Fruit fly (Drosophila melanogaster) whole organism, embryonic: ENCODE data around the gene Ptp36E.
A peak's percentile ranks its signal among the peaks of the same experiment; 100 is the strongest.

Experiments
- CG10543 ChIP-seq: fragments of 200-800 bp; sonication (Bioruptor generic); optimal IDR thresholded peaks from 3 replicates; lab custom pipeline; 2017; ENCODE audit warnings: missing biosample characterization, mild to moderate bottlenecking, missing genetic modification characterization, moderate library complexity
- CG11723 ChIP-seq: fragments of 200-800 bp; sonication (Bioruptor generic); optimal IDR thresholded peaks from 2 replicates; lab custom pipeline; 2017; ENCODE audit warnings: missing biosample characterization, mild to moderate bottlenecking, missing genetic modification characterization
- CG12155 ChIP-seq: fragments of 200-800 bp; sonication (Bioruptor generic); optimal IDR thresholded peaks from 3 replicates; lab custom pipeline; 2016; ENCODE audit warnings: missing biosample characterization, missing genetic modification characterization
- CG1233 ChIP-seq: fragments of 200-800 bp; sonication (Bioruptor generic); optimal IDR thresholded peaks from 4 replicates; lab custom pipeline; 2018; ENCODE audit warnings: missing biosample characterization, mild to moderate bottlenecking, missing genetic modification characterization
- CG16813 ChIP-seq: fragments of 200-800 bp; sonication (Bioruptor generic); IDR thresholded peaks from 3 replicates; pipeline ENCODE4 v1.3.6; 2022; ENCODE audit warnings: missing biosample characterization, missing genetic modification characterization; ENCODE audit not compliant: partially characterized antibody
- CG18262 ChIP-seq: fragments of 200-800 bp; optimal IDR thresholded peaks from 3 replicates; lab custom pipeline; 2019; ENCODE audit warnings: missing biosample characterization, mild to moderate bottlenecking, missing genetic modification characterization, moderate library complexity
- CG18619 ChIP-seq: fragments of 200-800 bp; sonication (Bioruptor generic); optimal IDR thresholded peaks from 3 replicates; lab custom pipeline; 2017; ENCODE audit warnings: missing biosample characterization, mild to moderate bottlenecking, missing genetic modification characterization
- CG5953 ChIP-seq: fragments of 200-800 bp; sonication (Bioruptor generic); IDR thresholded peaks from 2 replicates; pipeline ENCODE4 v1.3.6; 2022; ENCODE audit warnings: missing biosample characterization, missing genetic modification characterization
- CG6654 ChIP-seq: fragments of 200-800 bp; sonication (Bioruptor generic); optimal IDR thresholded peaks from 2 replicates; lab custom pipeline; 2017; ENCODE audit warnings: missing biosample characterization, mild to moderate bottlenecking, missing genetic modification characterization
- CG8281 ChIP-seq: fragments of 200-800 bp; sonication (Bioruptor generic); optimal IDR thresholded peaks from 2 replicates; lab custom pipeline; 2018; ENCODE audit warnings: missing biosample characterization, mild to moderate bottlenecking, missing genetic modification characterization, moderate library complexity
- CG9817 ChIP-seq: fragments of 200-800 bp; sonication (Bioruptor generic); optimal IDR thresholded peaks from 2 replicates; lab custom pipeline; 2018; ENCODE audit warnings: missing biosample characterization, mild to moderate bottlenecking, missing genetic modification characterization, moderate library complexity
- CG9876 ChIP-seq: fragments of 200-800 bp; sonication (Bioruptor generic); optimal IDR thresholded peaks from 2 replicates; lab custom pipeline; 2016; ENCODE audit warnings: missing biosample characterization, missing genetic modification characterization
- Camta ChIP-seq: fragments of 200-800 bp; sonication (Bioruptor generic); optimal IDR thresholded peaks from 2 replicates; lab custom pipeline; 2016; ENCODE audit warnings: missing biosample characterization, missing genetic modification characterization
- D19A ChIP-seq: fragments of 200-800 bp; optimal IDR thresholded peaks from 3 replicates; lab custom pipeline; 2019; ENCODE audit warnings: missing biosample characterization, mild to moderate bottlenecking, missing genetic modification characterization, moderate library complexity
- Dad ChIP-seq: fragments of 200-800 bp; sonication (Bioruptor generic); optimal IDR thresholded peaks from 3 replicates; lab custom pipeline; 2016; ENCODE audit warnings: missing biosample characterization, missing genetic modification characterization
- Doc2 ChIP-seq: fragments of 200-800 bp; sonication (Bioruptor generic); IDR thresholded peaks from 2 replicates; pipeline ENCODE4 v1.3.6; 2022; ENCODE audit warnings: missing biosample characterization, missing genetic modification characterization
- E2f2 ChIP-seq: fragments of 200-800 bp; sonication (Bioruptor generic); IDR thresholded peaks from 2 replicates; pipeline ENCODE4 v1.3.6; 2022; ENCODE audit warnings: missing biosample characterization, missing genetic modification characterization
- Gug ChIP-seq: fragments of 200-800 bp; sonication (Bioruptor generic); IDR thresholded peaks from 4 replicates; pipeline ENCODE4 v1.3.6; 2022; ENCODE audit warnings: missing biosample characterization, missing genetic modification characterization
- Kr ChIP-seq: fragments of 200-800 bp; sonication (Bioruptor generic); optimal IDR thresholded peaks from 2 replicates; lab custom pipeline; 2017; ENCODE audit warnings: missing biosample characterization, mild to moderate bottlenecking, missing genetic modification characterization
- Mrtf ChIP-seq: fragments of 200-800 bp; sonication (Bioruptor generic); IDR thresholded peaks from 3 replicates; pipeline ENCODE4 v1.3.6; 2022; ENCODE audit warnings: missing biosample characterization, missing genetic modification characterization
- NC2β ChIP-seq: fragments of 200-800 bp; sonication (Bioruptor generic); optimal IDR thresholded peaks from 2 replicates; lab custom pipeline; 2016; ENCODE audit warnings: missing biosample characterization, missing genetic modification characterization
- NK7.1 ChIP-seq: fragments of 200-800 bp; sonication (Bioruptor generic); optimal IDR thresholded peaks from 3 replicates; lab custom pipeline; 2016; ENCODE audit warnings: missing biosample characterization, missing genetic modification characterization
- Scr ChIP-seq: fragments of 200-800 bp; sonication (Bioruptor generic); IDR thresholded peaks from 2 replicates; pipeline ENCODE4 v1.3.6; 2022; ENCODE audit warnings: missing biosample characterization, missing genetic modification characterization; ENCODE audit not compliant: partially characterized antibody
- Vsx1 ChIP-seq: fragments of 200-800 bp; sonication (Bioruptor generic); optimal IDR thresholded peaks from 2 replicates; lab custom pipeline; 2017; ENCODE audit warnings: missing biosample characterization, mild to moderate bottlenecking, missing genetic modification characterization, missing genetic modification reagents
- cas ChIP-seq: fragments of 200-800 bp; sonication (Bioruptor generic); IDR thresholded peaks from 2 replicates; pipeline ENCODE4 v1.3.6; 2022; ENCODE audit warnings: missing biosample characterization, missing genetic modification characterization
- caup ChIP-seq: fragments of 200-800 bp; sonication (Bioruptor generic); optimal IDR thresholded peaks from 3 replicates; lab custom pipeline; 2017; ENCODE audit warnings: missing biosample characterization, mild to moderate bottlenecking, missing genetic modification characterization, moderate library complexity; ENCODE audit not compliant: severe bottlenecking
- chm ChIP-seq: fragments of 200-800 bp; sonication (Bioruptor generic); IDR thresholded peaks from 2 replicates; pipeline ENCODE4 v1.3.6; 2022; ENCODE audit warnings: missing biosample characterization, missing genetic modification characterization
- corto ChIP-seq: fragments of 200-800 bp; sonication (Bioruptor generic); optimal IDR thresholded peaks from 2 replicates; lab custom pipeline; 2016; ENCODE audit warnings: missing biosample characterization, mild to moderate bottlenecking, missing genetic modification characterization, moderate library complexity
- emc ChIP-seq: fragments of 200-800 bp; sonication (Bioruptor generic); optimal IDR thresholded peaks from 2 replicates; lab custom pipeline; 2016; ENCODE audit warnings: missing biosample characterization, missing genetic modification characterization
- ems ChIP-seq: fragments of 200-800 bp; sonication (Bioruptor generic); optimal IDR thresholded peaks from 3 replicates; lab custom pipeline; 2016; ENCODE audit warnings: missing biosample characterization, missing genetic modification characterization
- exex ChIP-seq: fragments of 200-800 bp; sonication (Bioruptor generic); optimal IDR thresholded peaks from 4 replicates; lab custom pipeline; 2018; ENCODE audit warnings: missing biosample characterization, mild to moderate bottlenecking, missing genetic modification characterization, moderate library complexity
- ftz-f1 ChIP-seq: fragments of 200-800 bp; sonication (Bioruptor generic); optimal IDR thresholded peaks from 2 replicates; lab custom pipeline; 2016; ENCODE audit warnings: missing biosample characterization, missing genetic modification characterization
- gsb-n ChIP-seq: fragments of 200-800 bp; sonication (Bioruptor generic); optimal IDR thresholded peaks from 3 replicates; lab custom pipeline; 2018; ENCODE audit warnings: missing biosample characterization, mild to moderate bottlenecking, missing genetic modification characterization
- h ChIP-seq: fragments of >200 bp; optimal IDR thresholded peaks from 2 replicates; lab custom pipeline; 2017
- insv ChIP-seq, 2 experiments: fragments of 200-800 bp; sonication (Bioruptor generic); optimal IDR thresholded peaks; 3 replicates each; lab custom pipeline; 2016 to 2018; ENCODE audit warnings: missing biosample characterization in 2 of 2, missing genetic modification characterization in 2 of 2
- mirr ChIP-seq: fragments of 200-800 bp; sonication (Bioruptor generic); optimal IDR thresholded peaks from 3 replicates; lab custom pipeline; 2018; ENCODE audit warnings: missing biosample characterization, mild to moderate bottlenecking, missing genetic modification characterization
- mld ChIP-seq: fragments of 200-800 bp; sonication (Bioruptor generic); IDR thresholded peaks from 3 replicates; pipeline ENCODE4 v1.3.6; 2022; ENCODE audit warnings: missing biosample characterization, missing genetic modification characterization; ENCODE audit not compliant: partially characterized antibody
- nmo ChIP-seq: fragments of 200-800 bp; sonication (Bioruptor generic); optimal IDR thresholded peaks from 2 replicates; lab custom pipeline; 2018; ENCODE audit warnings: missing biosample characterization, mild to moderate bottlenecking, missing genetic modification characterization, moderate library complexity
- odd ChIP-seq: fragments of 200-800 bp; sonication (Bioruptor generic); optimal IDR thresholded peaks from 2 replicates; lab custom pipeline; 2017; ENCODE audit warnings: missing biosample characterization, mild to moderate bottlenecking, missing genetic modification characterization
- pros ChIP-seq: fragments of 200-800 bp; sonication (Bioruptor generic); optimal IDR thresholded peaks from 3 replicates; lab custom pipeline; 2019; ENCODE audit warnings: missing biosample characterization, mild to moderate bottlenecking, missing genetic modification characterization, moderate library complexity
- pum ChIP-seq: fragments of 200-800 bp; sonication (Bioruptor generic); optimal IDR thresholded peaks from 2 replicates; lab custom pipeline; 2016; ENCODE audit warnings: missing biosample characterization, missing genetic modification characterization
- run ChIP-seq: fragments of 200-800 bp; sonication (Bioruptor generic); optimal IDR thresholded peaks from 3 replicates; lab custom pipeline; 2018; ENCODE audit warnings: missing biosample characterization, mild to moderate bottlenecking, missing genetic modification characterization
- sc ChIP-seq, 3 experiments: fragments of >200 bp in 2 of 3; fragments of 200-800 bp in 1 of 3; sonication (Bioruptor generic) in 1 of 3; optimal IDR thresholded peaks; 2 replicates in 2 of 3; 3 replicates in 1 of 3; lab custom pipeline; 2017; ENCODE audit warnings: mild to moderate bottlenecking in 1 of 3, missing biosample characterization in 1 of 3, missing genetic modification characterization in 1 of 3, missing genetic modification reagents in 1 of 3
- tgo ChIP-seq: fragments of 200-800 bp; sonication (Bioruptor generic); IDR thresholded peaks from 3 replicates; pipeline ENCODE4 v1.3.6; 2022; ENCODE audit warnings: missing biosample characterization, missing genetic modification characterization
- tll ChIP-seq, 2 experiments: fragments of 200-800 bp in 1 of 2; fragments of >200 bp in 1 of 2; sonication (Bioruptor generic) in 1 of 2; optimal IDR thresholded peaks; 2 replicates each; lab custom pipeline; 2017 to 2019; ENCODE audit warnings: missing biosample characterization in 2 of 2, missing genetic modification characterization in 2 of 2, mild to moderate bottlenecking in 1 of 2, moderate library complexity in 1 of 2
- ttk ChIP-seq: fragments of 200-800 bp; sonication (Bioruptor generic); IDR thresholded peaks from 2 replicates; pipeline ENCODE4 v2.1.2; 2022; ENCODE audit warnings: missing biosample characterization, missing genetic modification characterization
- twi ChIP-seq: fragments of 200-800 bp; optimal IDR thresholded peaks from 2 replicates; lab custom pipeline; 2019; ENCODE audit warnings: missing biosample characterization, mild to moderate bottlenecking, missing genetic modification characterization, moderate library complexity
- zen2 ChIP-seq: fragments of 200-800 bp; sonication (Bioruptor generic); IDR thresholded peaks from 3 replicates; pipeline ENCODE4 v1.3.6; 2022; ENCODE audit warnings: missing biosample characterization, missing genetic modification characterization; ENCODE audit not compliant: partially characterized antibody

Gene Ptp36E

DNA sequence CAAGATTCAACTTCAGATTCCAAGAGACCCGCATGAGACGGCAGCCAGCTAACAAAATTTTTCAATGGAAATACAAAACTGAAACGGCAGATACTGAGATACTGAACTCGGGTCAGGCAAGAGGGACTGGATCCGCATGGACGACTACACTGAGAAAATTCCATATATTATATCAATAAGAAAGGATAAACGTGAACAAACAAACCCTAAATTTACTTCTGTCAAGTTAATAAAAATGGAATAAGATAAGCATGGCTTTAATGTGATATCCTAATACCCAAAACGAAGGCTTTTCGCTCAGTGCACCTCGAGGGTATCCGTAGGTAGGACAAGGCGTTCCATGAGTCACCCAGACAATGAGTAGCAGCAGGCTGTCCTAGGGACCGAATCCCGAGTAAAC lies 39.6 kb downstream of the Ptp36E start (continued):
- peak; percentile 87 for TF ChIP-seq Camta (GFP tag; lab: Kevin White, UChicago)
- TF ChIP-seq tll (GFP tag; optimal IDR thresholded peaks at IDR 0.05; lab: Kevin White, UChicago), result peak in 1 of 2 experiments; percentile 74
- peak; percentile 93 for TF ChIP-seq CG18262 (tag; lab: Kevin White, UChicago)
- TF ChIP-seq emc (GFP tag; lab: Kevin White, UChicago), result peak; percentile 58
- TF ChIP-seq Mrtf, result peak; percentile 70; the same call in 2 of the 3 replicates
- no peak for TF ChIP-seq sc (optimal IDR thresholded peaks at IDR 0.05; lab: Kevin White, UChicago)
- peak; percentile 70 for TF ChIP-seq sc (GFP tag; optimal IDR thresholded peaks at IDR 0.05; lab: Kevin White, UChicago)
- TF ChIP-seq CG9817 (tag; lab: Kevin White, UChicago), result peak; percentile 57
- no peak for TF ChIP-seq Doc2 (GFP tag; lab: Robert Waterston, UW)
- TF ChIP-seq run (tag; lab: Kevin White, UChicago), result no peak
- TF ChIP-seq CG11723 (GFP tag; lab: Kevin White, UChicago), result peak; percentile 57
- TF ChIP-seq, all 482 proteins: peak for 387

DNA sequence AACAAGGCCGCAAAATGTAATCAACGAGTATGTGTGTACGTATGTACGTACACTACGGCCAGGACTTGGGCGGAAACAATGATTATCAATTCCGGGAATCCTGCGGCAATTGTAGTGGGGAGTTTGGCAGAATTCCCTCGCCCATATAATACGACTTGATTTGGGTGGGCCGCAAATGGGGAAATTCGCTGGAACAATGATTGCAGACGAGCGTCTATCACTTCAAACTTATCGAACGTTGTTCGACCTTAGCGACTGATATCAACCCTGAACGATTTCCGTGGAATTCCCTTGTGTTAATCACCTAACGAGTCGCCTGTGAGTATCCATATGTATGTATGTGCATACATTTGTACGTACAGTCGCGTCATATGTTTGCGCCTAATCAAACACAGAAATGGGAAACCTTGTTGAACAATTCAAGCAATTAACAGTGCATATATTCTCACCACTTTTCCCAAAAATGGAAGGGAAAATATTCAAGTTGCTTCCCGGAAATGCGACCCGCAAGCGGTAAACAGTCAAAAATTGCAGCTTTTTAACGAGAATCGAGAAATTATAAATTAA lies 40.5 kb downstream of the Ptp36E start:
- TF ChIP-seq CG8281 (tag; lab: Kevin White, UChicago), result no peak
- no peak for TF ChIP-seq odd
- TF ChIP-seq Kr (GFP tag; lab: Kevin White, UChicago), result no peak
- peak; percentile 36 for TF ChIP-seq twi
- no peak for TF ChIP-seq zen2
- TF ChIP-seq h (lab: Kevin White, UChicago), result no peak
- no peak for TF ChIP-seq gsb-n (tag; lab: Kevin White, UChicago)
- no peak for TF ChIP-seq CG5953 (GFP tag; lab: Robert Waterston, UW)
- no peak for TF ChIP-seq E2f2 (GFP tag; lab: Robert Waterston, UW)
- no peak for TF ChIP-seq Scr (GFP tag; lab: Robert Waterston, UW)
- no peak for TF ChIP-seq Dad (GFP tag; lab: Kevin White, UChicago)
- TF ChIP-seq mirr (GFP tag; lab: Kevin White, UChicago), result peak; percentile 31
- TF ChIP-seq CG6654 (GFP tag; lab: Kevin White, UChicago), result no peak
- TF ChIP-seq chm (GFP tag; lab: Robert Waterston, UW), result no peak
- no peak for TF ChIP-seq insv (GFP tag; optimal IDR thresholded peaks at IDR 0.05; lab: Kevin White, UChicago)
- TF ChIP-seq D19A, result peak; percentile 13
- TF ChIP-seq caup (GFP tag; lab: Kevin White, UChicago), result no peak
- TF ChIP-seq cas (GFP tag; lab: Robert Waterston, UW), result no peak
- no peak for TF ChIP-seq CG1233 (GFP tag; lab: Kevin White, UChicago)
- no peak for TF ChIP-seq nmo (GFP tag; lab: Kevin White, UChicago)
- TF ChIP-seq exex (tag; lab: Kevin White, UChicago), result peak; percentile 73
- no peak for TF ChIP-seq corto (GFP tag; lab: Kevin White, UChicago)
- no peak for TF ChIP-seq pum (GFP tag; lab: Kevin White, UChicago)
- TF ChIP-seq ttk, result no peak
- no peak for TF ChIP-seq CG9876 (GFP tag; lab: Kevin White, UChicago)
- peak; percentile 24 for TF ChIP-seq pros (GFP tag; lab: Kevin White, UChicago)
- no peak for TF ChIP-seq CG16813 (GFP tag; lab: Robert Waterston, UW)
- no peak for TF ChIP-seq CG12155 (GFP tag; lab: Kevin White, UChicago)
- no peak for TF ChIP-seq NC2β (GFP tag; lab: Kevin White, UChicago)
- TF ChIP-seq mld, result no peak
- TF ChIP-seq ftz-f1 (GFP tag; lab: Kevin White, UChicago), result peak; percentile 16
- no peak for TF ChIP-seq ems
- no peak for TF ChIP-seq NK7.1 (GFP tag; lab: Kevin White, UChicago)
- TF ChIP-seq CG18619 (GFP tag; lab: Kevin White, UChicago), result no peak
- no peak for TF ChIP-seq tgo
- TF ChIP-seq CG10543 (GFP tag; lab: Kevin White, UChicago), result peak; percentile 0
- TF ChIP-seq Gug, result no peak
- no peak for TF ChIP-seq Vsx1 (GFP tag; lab: Kevin White, UChicago)
